Worm (Caenorhabditis elegans): ENCODE results near the gene srb-16.

ce11 chrII:5156983-5157382, 6.3 kb upstream of the srb-16 start, which contains the start of gene msp-45:
- no peak for TF ChIP-seq unc-130 (GFP tag; optimal IDR thresholded peaks at IDR 0.05)
- no peak for TF ChIP-seq nhr-179 (tag; optimal IDR thresholded peaks at IDR 0.05)
- no peak for TF ChIP-seq lin-54 (GFP tag; optimal IDR thresholded peaks at IDR 0.05)
- no peak for TF ChIP-seq repo-1 (tag; optimal IDR thresholded peaks at IDR 0.05)
- no peak for TF ChIP-seq lin-35 (GFP tag; optimal IDR thresholded peaks at IDR 0.05)
- no peak for TF ChIP-seq unc-62 (GFP tag; optimal IDR thresholded peaks at IDR 0.05)
- TF ChIP-seq mes-4 (tag; optimal IDR thresholded peaks at IDR 0.05) = no peak
- TF ChIP-seq ets-4 (GFP tag; optimal IDR thresholded peaks at IDR 0.05) = no peak
- TF ChIP-seq dpl-1 (GFP tag; optimal IDR thresholded peaks at IDR 0.05) = no peak
- no peak for TF ChIP-seq akir-1 (GFP tag; optimal IDR thresholded peaks at IDR 0.05)
- TF ChIP-seq cebp-2 (GFP tag; IDR thresholded peaks at IDR 0.05) = no peak
- no peak for TF ChIP-seq ztf-18 (tag; optimal IDR thresholded peaks at IDR 0.05)
- TF ChIP-seq chd-7 (tag; optimal IDR thresholded peaks at IDR 0.05) = no peak
- TF ChIP-seq lsl-1 (GFP tag; optimal IDR thresholded peaks at IDR 0.05) = no peak
